Fruit fly (Drosophila melanogaster) whole organism, embryonic: Measurements from ENCODE around the gene CG4594.

Experiments used
- Abd-B ChIP-seq: fragments of 200-800 bp; sonication (Bioruptor generic); optimal IDR thresholded peaks from 2 replicates; lab custom pipeline; 2018; ENCODE audit warnings: missing biosample characterization, mild to moderate bottlenecking, missing genetic modification characterization, moderate library complexity
- Adf1 ChIP-seq: fragments of 200-800 bp; sonication (Bioruptor generic); IDR thresholded peaks from 2 replicates; pipeline ENCODE4 v1.3.6; 2022; ENCODE audit warnings: missing biosample characterization, missing genetic modification characterization
- Blimp-1 ChIP-seq: fragments of 200-800 bp; sonication (Bioruptor generic); optimal IDR thresholded peaks from 3 replicates; lab custom pipeline; 2018; ENCODE audit warnings: missing biosample characterization, missing genetic modification characterization, mild to moderate bottlenecking, moderate library complexity, missing genetic modification reagents
- CG11560 ChIP-seq: fragments of 200-800 bp; sonication (Bioruptor generic); IDR thresholded peaks from 3 replicates; pipeline ENCODE4 v1.3.6; 2022; ENCODE audit warnings: missing biosample characterization, missing genetic modification characterization
- CG12769 ChIP-seq: fragments of 200-800 bp; sonication (Bioruptor generic); optimal IDR thresholded peaks from 2 replicates; lab custom pipeline; 2019; ENCODE audit warnings: missing biosample characterization, mild to moderate bottlenecking, missing genetic modification characterization, moderate library complexity
- CG13424 ChIP-seq: fragments of 200-800 bp; sonication (Bioruptor generic); optimal IDR thresholded peaks from 2 replicates; lab custom pipeline; 2019; ENCODE audit warnings: missing biosample characterization, mild to moderate bottlenecking, missing genetic modification characterization, moderate library complexity
- CG15011 ChIP-seq: fragments of 200-800 bp; sonication (Bioruptor generic); optimal IDR thresholded peaks from 3 replicates; lab custom pipeline; 2018; ENCODE audit warnings: missing biosample characterization, mild to moderate bottlenecking, missing genetic modification characterization
- CG16779 ChIP-seq: fragments of 200-800 bp; sonication (Bioruptor generic); IDR thresholded peaks from 2 replicates; pipeline ENCODE4 v1.3.6; 2022; ENCODE audit warnings: missing biosample characterization, missing genetic modification characterization
- CG18476 ChIP-seq: fragments of 200-800 bp; sonication (Bioruptor generic); optimal IDR thresholded peaks from 2 replicates; lab custom pipeline; 2016; ENCODE audit warnings: missing biosample characterization, mild to moderate bottlenecking, missing genetic modification characterization
- CG2120 ChIP-seq: fragments of 200-800 bp; sonication (Bioruptor generic); optimal IDR thresholded peaks from 3 replicates; lab custom pipeline; 2016; ENCODE audit warnings: missing biosample characterization, missing genetic modification characterization
- CG2129 ChIP-seq: fragments of 200-800 bp; sonication (Bioruptor generic); IDR thresholded peaks from 2 replicates; pipeline ENCODE4 v1.3.6; 2022; ENCODE audit warnings: missing biosample characterization, missing genetic modification characterization; ENCODE audit not compliant: partially characterized antibody
- CG2889 ChIP-seq: fragments of 200-800 bp; sonication (Bioruptor generic); IDR thresholded peaks from 3 replicates; pipeline ENCODE4 v1.3.6; 2022; ENCODE audit warnings: missing biosample characterization, missing genetic modification characterization
- CG3281 ChIP-seq: fragments of 200-800 bp; sonication (Bioruptor generic); optimal IDR thresholded peaks from 3 replicates; lab custom pipeline; 2017; ENCODE audit warnings: missing biosample characterization, mild to moderate bottlenecking, missing genetic modification characterization
- CG3838 ChIP-seq: fragments of 200-800 bp; sonication (Bioruptor generic); optimal IDR thresholded peaks from 3 replicates; lab custom pipeline; 2016; ENCODE audit warnings: missing biosample characterization, missing genetic modification characterization
- CG4282 ChIP-seq: fragments of 200-800 bp; sonication (Bioruptor generic); optimal IDR thresholded peaks from 2 replicates; lab custom pipeline; 2016; ENCODE audit warnings: missing biosample characterization, missing genetic modification characterization
- CG7928 ChIP-seq: fragments of 200-800 bp; sonication (Bioruptor generic); optimal IDR thresholded peaks from 2 replicates; lab custom pipeline; 2017; ENCODE audit warnings: missing biosample characterization, mild to moderate bottlenecking, missing genetic modification characterization
- CG9817 ChIP-seq: fragments of 200-800 bp; sonication (Bioruptor generic); optimal IDR thresholded peaks from 2 replicates; lab custom pipeline; 2018; ENCODE audit warnings: missing biosample characterization, mild to moderate bottlenecking, missing genetic modification characterization, moderate library complexity
- CG9876 ChIP-seq: fragments of 200-800 bp; sonication (Bioruptor generic); optimal IDR thresholded peaks from 2 replicates; lab custom pipeline; 2016; ENCODE audit warnings: missing biosample characterization, missing genetic modification characterization
- CkIIα-i1 ChIP-seq: fragments of 200-800 bp; sonication (Bioruptor generic); IDR thresholded peaks from 2 replicates; pipeline ENCODE4 v1.3.6; 2022; ENCODE audit warnings: missing biosample characterization, missing genetic modification characterization
- Dad ChIP-seq: fragments of 200-800 bp; sonication (Bioruptor generic); optimal IDR thresholded peaks from 3 replicates; lab custom pipeline; 2016; ENCODE audit warnings: missing biosample characterization, missing genetic modification characterization
- Dref ChIP-seq: fragments of 200-800 bp; sonication (Bioruptor generic); IDR thresholded peaks from 2 replicates; pipeline ENCODE4 v1.3.6; 2022; ENCODE audit warnings: missing biosample characterization, missing genetic modification characterization
- Ets65A ChIP-seq: fragments of 200-800 bp; sonication (Bioruptor generic); peaks from one replicate; lab custom pipeline; 2016; ENCODE audit warnings: missing biosample characterization, missing genetic modification characterization
- HLH3B ChIP-seq: fragments of 200-800 bp; sonication (Bioruptor generic); IDR thresholded peaks from 2 replicates; pipeline ENCODE4 v1.3.6; 2022; ENCODE audit warnings: missing biosample characterization, missing genetic modification characterization
- MESR4 ChIP-seq: fragments of 200-800 bp; sonication (Bioruptor generic); optimal IDR thresholded peaks from 2 replicates; lab custom pipeline; 2018; ENCODE audit warnings: missing biosample characterization, mild to moderate bottlenecking, missing genetic modification characterization, moderate library complexity
- MTF-1 ChIP-seq: fragments of 200-800 bp; sonication (Bioruptor generic); optimal IDR thresholded peaks from 2 replicates; lab custom pipeline; 2018; ENCODE audit warnings: missing biosample characterization, mild to moderate bottlenecking, missing genetic modification characterization, borderline replicate concordance
- Mad ChIP-seq: fragments of 200-800 bp; sonication (Bioruptor generic); optimal IDR thresholded peaks from 2 replicates; lab custom pipeline; 2016; ENCODE audit warnings: missing biosample characterization, missing genetic modification characterization
- Max ChIP-seq: fragments of 200-800 bp; sonication (Bioruptor generic); optimal IDR thresholded peaks from 2 replicates; lab custom pipeline; 2016; ENCODE audit warnings: missing biosample characterization, mild to moderate bottlenecking, missing genetic modification characterization
- Stat92E ChIP-seq, 3 experiments: fragments of >200 bp in 2 of 3; fragments of 200-800 bp in 1 of 3; sonication (Bioruptor generic) in 1 of 3; optimal IDR thresholded peaks; 2 replicates each; lab custom pipeline; 2017 to 2019; ENCODE audit warnings: missing biosample characterization in 3 of 3, missing genetic modification characterization in 3 of 3, mild to moderate bottlenecking in 1 of 3, moderate library complexity in 1 of 3
- Usf ChIP-seq: fragments of 200-800 bp; sonication (Bioruptor generic); optimal IDR thresholded peaks from 2 replicates; lab custom pipeline; 2017; ENCODE audit warnings: missing genotype, missing biosample characterization, missing genetic modification characterization
- ara ChIP-seq: fragments of 200-800 bp; sonication (Bioruptor generic); IDR thresholded peaks from 2 replicates; pipeline ENCODE4 v1.3.6; 2022; ENCODE audit warnings: missing biosample characterization, missing genetic modification characterization
- ato ChIP-seq: fragments of 200-800 bp; sonication (Bioruptor generic); IDR thresholded peaks from 2 replicates; pipeline ENCODE4 v1.3.6; 2022; ENCODE audit warnings: missing biosample characterization, missing genetic modification characterization; ENCODE audit not compliant: partially characterized antibody
- bbx ChIP-seq: fragments of 200-800 bp; sonication (Bioruptor generic); IDR thresholded peaks from 2 replicates; pipeline ENCODE4 v1.3.6; 2022; ENCODE audit warnings: missing biosample characterization, missing genetic modification characterization; ENCODE audit not compliant: partially characterized antibody
- bowl ChIP-seq: fragments of 200-800 bp; sonication (Bioruptor generic); IDR thresholded peaks from 2 replicates; pipeline ENCODE4 v1.3.6; 2022; ENCODE audit warnings: missing biosample characterization, missing genetic modification characterization
- croc ChIP-seq: fragments of 200-800 bp; sonication (Bioruptor generic); conservative IDR thresholded peaks from 3 replicates; pipeline ENCODE4 v1.3.6; 2022; ENCODE audit warnings: missing biosample characterization, missing genetic modification characterization
- emc ChIP-seq: fragments of 200-800 bp; sonication (Bioruptor generic); optimal IDR thresholded peaks from 2 replicates; lab custom pipeline; 2016; ENCODE audit warnings: missing biosample characterization, missing genetic modification characterization
- eve ChIP-seq, 2 experiments: fragments of >200 bp; optimal IDR thresholded peaks; 2 replicates each; lab custom pipeline; 2017; ENCODE audit warnings: missing biosample characterization in 2 of 2, missing genetic modification characterization in 2 of 2
- gcm2 ChIP-seq: fragments of 200-800 bp; sonication (Bioruptor generic); optimal IDR thresholded peaks from 2 replicates; lab custom pipeline; 2016; ENCODE audit warnings: missing biosample characterization, missing genetic modification characterization
- gfzf ChIP-seq: fragments of 200-800 bp; sonication (Bioruptor generic); optimal IDR thresholded peaks from 2 replicates; lab custom pipeline; 2016; ENCODE audit warnings: missing biosample characterization, mild to moderate bottlenecking, missing genetic modification characterization, moderate library complexity
- lab ChIP-seq: fragments of 200-800 bp; sonication (Bioruptor generic); optimal IDR thresholded peaks from 3 replicates; lab custom pipeline; 2017; ENCODE audit warnings: missing biosample characterization, missing genetic modification characterization, mild to moderate bottlenecking, moderate library complexity, missing genetic modification reagents
- nau ChIP-seq: fragments of 200-800 bp; sonication (Bioruptor generic); optimal IDR thresholded peaks from 3 replicates; lab custom pipeline; 2017; ENCODE audit warnings: missing biosample characterization, mild to moderate bottlenecking, missing genetic modification characterization, missing genetic modification reagents
- onecut ChIP-seq: fragments of 200-800 bp; sonication (Bioruptor generic); IDR thresholded peaks from 2 replicates; pipeline ENCODE4 v1.3.6; 2022; ENCODE audit warnings: missing biosample characterization, missing genetic modification characterization
- pum ChIP-seq: fragments of 200-800 bp; sonication (Bioruptor generic); optimal IDR thresholded peaks from 2 replicates; lab custom pipeline; 2016; ENCODE audit warnings: missing biosample characterization, missing genetic modification characterization
- sr ChIP-seq: fragments of 200-800 bp; sonication (Bioruptor generic); IDR thresholded peaks from 3 replicates; pipeline ENCODE4 v1.3.6; 2022; ENCODE audit warnings: missing biosample characterization, missing genetic modification characterization
- stc ChIP-seq: fragments of 200-800 bp; sonication (Bioruptor generic); IDR thresholded peaks from 2 replicates; pipeline ENCODE4 v1.3.6; 2022; ENCODE audit warnings: missing biosample characterization, missing genetic modification characterization
- tin ChIP-seq: fragments of 200-800 bp; sonication (Bioruptor generic); optimal IDR thresholded peaks from 3 replicates; lab custom pipeline; 2016; ENCODE audit warnings: missing biosample characterization, missing genetic modification characterization
- trh ChIP-seq: fragments of 200-800 bp; sonication (Bioruptor generic); optimal IDR thresholded peaks from 2 replicates; lab custom pipeline; 2016; ENCODE audit warnings: missing biosample characterization, missing genetic modification characterization
- zen2 ChIP-seq: fragments of 200-800 bp; sonication (Bioruptor generic); IDR thresholded peaks from 3 replicates; pipeline ENCODE4 v1.3.6; 2022; ENCODE audit warnings: missing biosample characterization, missing genetic modification characterization; ENCODE audit not compliant: partially characterized antibody
- zfh1 ChIP-seq: fragments of 200-800 bp; sonication (Bioruptor generic); IDR thresholded peaks from 3 replicates; pipeline ENCODE4 v1.3.6; 2022; ENCODE audit warnings: missing biosample characterization, missing genetic modification characterization

CG4594 gene

DNA sequence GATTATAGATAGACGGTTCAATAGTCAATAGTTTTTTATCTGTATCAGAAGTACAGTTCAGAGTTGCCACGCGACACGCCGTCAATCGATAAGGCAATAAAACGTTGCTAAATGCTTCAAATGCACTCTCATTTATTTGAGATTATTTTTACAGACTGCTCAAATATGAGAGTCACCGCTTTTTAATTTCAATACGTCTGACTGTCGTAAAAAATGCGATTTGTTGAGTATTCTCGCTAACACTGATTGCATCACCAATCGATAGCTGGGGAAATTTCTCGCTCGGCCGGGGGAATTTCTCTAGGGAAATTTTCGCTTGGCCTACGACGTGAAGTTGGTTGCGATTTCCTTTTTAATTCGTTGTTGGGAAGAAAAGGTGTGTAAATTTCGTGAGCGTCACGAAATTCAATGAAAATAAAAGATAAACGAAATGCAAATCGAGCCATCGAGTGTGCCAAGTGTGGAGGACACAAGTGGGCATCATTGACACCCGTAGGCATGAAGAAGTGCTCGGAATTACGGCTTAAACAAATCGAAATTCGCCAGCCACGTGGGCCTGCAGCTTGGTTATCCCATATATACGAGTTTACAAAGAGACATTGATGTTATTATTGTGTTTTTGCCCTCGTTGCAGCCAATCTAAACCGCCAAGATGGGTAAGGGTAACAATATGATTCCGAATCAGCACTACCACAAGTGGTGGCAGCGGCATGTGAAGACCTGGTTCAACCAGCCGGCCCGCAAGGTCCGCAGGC, 47.2 kb downstream of the CG4594 start, which contains the start of the genes Dref and RpL13 (continued):
- peak; percentile 74 for TF ChIP-seq CG7928
- peak; percentile 20; the same call in 1 of the 3 replicates for TF ChIP-seq croc (GFP tag; lab: Robert Waterston, UW)
- TF ChIP-seq CG13424 = peak; percentile 80
- peak; percentile 66 for TF ChIP-seq Blimp-1
- TF ChIP-seq emc (GFP tag; lab: Kevin White, UChicago) = peak; percentile 79
- TF ChIP-seq Dad (GFP tag; lab: Kevin White, UChicago) = peak; percentile 85
- TF ChIP-seq Usf (GFP tag; lab: Kevin White, UChicago) = peak; percentile 32
- peak; percentile 59 for TF ChIP-seq CG16779 (GFP tag; lab: Robert Waterston, UW)
- no peak; the same call in 2 of the 3 replicates for TF ChIP-seq zen2 (GFP tag; lab: Robert Waterston, UW)
- TF ChIP-seq Dref = peak; percentile 81
- TF ChIP-seq CG2120 (GFP tag; lab: Kevin White, UChicago) = peak; percentile 85
- TF ChIP-seq Adf1 (GFP tag; lab: Robert Waterston, UW) = peak; percentile 50
- peak; percentile 71 for TF ChIP-seq CG3838 (GFP tag; lab: Kevin White, UChicago)
- peak; percentile 67 for TF ChIP-seq pum (GFP tag; lab: Kevin White, UChicago)
- peak; percentile 75 for TF ChIP-seq ara (GFP tag; lab: Robert Waterston, UW)
- peak; percentile 80 for TF ChIP-seq CG9817
- peak; percentile 90 for TF ChIP-seq CG15011 (GFP tag; lab: Kevin White, UChicago)
- no peak for TF ChIP-seq CG2889
- TF ChIP-seq HLH3B = peak; percentile 52; the same call in 1 of the 2 replicates
- TF ChIP-seq stc = peak; percentile 75
- TF ChIP-seq bbx = peak; percentile 68
- peak; percentile 74 for TF ChIP-seq Abd-B
- TF ChIP-seq CG2129 = peak; percentile 47
- peak in 1 of 3 experiments; percentile 80 for TF ChIP-seq Stat92E (GFP tag; optimal IDR thresholded peaks at IDR 0.05; lab: Kevin White, UChicago)
- TF ChIP-seq gcm2 (GFP tag; lab: Kevin White, UChicago) = peak; percentile 80
- TF ChIP-seq Mad (GFP tag; lab: Kevin White, UChicago) = peak; percentile 87
- TF ChIP-seq CG18476 = peak; percentile 68
- TF ChIP-seq Ets65A (GFP tag; lab: Kevin White, UChicago) = peak; percentile 97
- no peak for TF ChIP-seq CG12769 (tag; lab: Kevin White, UChicago)
- peak; percentile 85; the same call in 2 of the 3 replicates for TF ChIP-seq sr
- TF ChIP-seq bowl = 0 out of 2 replicates have a peak, but pooled peaks have one; percentile 32
- peak; percentile 96 for TF ChIP-seq lab (GFP tag; lab: Kevin White, UChicago)
- TF ChIP-seq CG4282 (GFP tag; lab: Kevin White, UChicago) = peak; percentile 83
- TF ChIP-seq MESR4 (GFP tag; lab: Kevin White, UChicago) = peak; percentile 98
- TF ChIP-seq CG9876 = peak; percentile 71
- peak; percentile 3; the same call in 1 of the 2 replicates for TF ChIP-seq CkIIα-i1 (GFP tag; lab: Robert Waterston, UW)
- peak; percentile 64 for TF ChIP-seq trh (GFP tag; lab: Kevin White, UChicago)
- peak; percentile 96 for TF ChIP-seq MTF-1 (GFP tag; lab: Kevin White, UChicago)
- peak; percentile 95 for TF ChIP-seq CG3281 (GFP tag; lab: Kevin White, UChicago)
- TF ChIP-seq eve (GFP tag; optimal IDR thresholded peaks at IDR 0.05; lab: Kevin White, UChicago) = no peak
- no peak for TF ChIP-seq nau
- peak; percentile 69 for TF ChIP-seq tin
- peak; percentile 93 for TF ChIP-seq onecut (GFP tag; lab: Robert Waterston, UW)
- TF ChIP-seq ato (GFP tag; lab: Robert Waterston, UW) = no peak
- TF ChIP-seq gfzf = peak; percentile 47
- TF ChIP-seq Max (GFP tag; lab: Kevin White, UChicago) = peak; percentile 73
- TF ChIP-seq CG11560 (tag; lab: Robert Waterston, UW) = 0 out of 3 replicates have a peak, but pooled peaks have one; percentile 11
- peak; percentile 86 for TF ChIP-seq zfh1
